Fruit fly (Drosophila melanogaster) whole organism, pupa: Measurements from ENCODE around the gene CG32572.
A peak's percentile ranks its signal among the peaks of the same experiment; 100 is the strongest.

Experiments used
- CG10348 ChIP-seq: fragments of 200-800 bp; sonication (Bioruptor generic); IDR thresholded peaks from 2 replicates; pipeline ENCODE4 v1.3.6; 2022; ENCODE audit warnings: missing biosample characterization, missing genetic modification characterization
- CG12605 ChIP-seq: fragments of 200-800 bp; sonication (Bioruptor generic); IDR thresholded peaks from 2 replicates; pipeline ENCODE4 v1.3.6; 2022; ENCODE audit warnings: missing biosample characterization, missing genetic modification characterization
- CG13204 ChIP-seq: fragments of 200-800 bp; sonication (Bioruptor generic); optimal IDR thresholded peaks from 2 replicates; lab custom pipeline; 2018; ENCODE audit warnings: missing biosample characterization, mild to moderate bottlenecking, missing genetic modification characterization, moderate library complexity
- CG14655 ChIP-seq: fragments of 200-800 bp; sonication (Bioruptor generic); optimal IDR thresholded peaks from 3 replicates; lab custom pipeline; 2017; ENCODE audit warnings: mild to moderate bottlenecking, missing biosample characterization, missing genetic modification reagents, missing genetic modification characterization
- CG15710 ChIP-seq: fragments of 200-800 bp; sonication (Bioruptor generic); optimal IDR thresholded peaks from 2 replicates; lab custom pipeline; 2018; ENCODE audit warnings: missing biosample characterization, mild to moderate bottlenecking, missing genetic modification characterization, moderate library complexity
- CG17806 ChIP-seq: fragments of 200-800 bp; sonication (Bioruptor generic); optimal IDR thresholded peaks from 2 replicates; lab custom pipeline; 2018; ENCODE audit warnings: missing biosample characterization, mild to moderate bottlenecking, missing genetic modification characterization, moderate library complexity
- CG32121 ChIP-seq: fragments of 200-800 bp; sonication (Bioruptor generic); IDR thresholded peaks from 2 replicates; pipeline ENCODE4 v1.3.6; 2022; ENCODE audit warnings: missing biosample characterization, missing genetic modification characterization
- CG34367 ChIP-seq: fragments of 200-800 bp; sonication (Bioruptor generic); optimal IDR thresholded peaks from 2 replicates; lab custom pipeline; 2018; ENCODE audit warnings: missing biosample characterization, mild to moderate bottlenecking, missing genetic modification characterization
- CG4496 ChIP-seq: fragments of 200-800 bp; sonication (Bioruptor generic); IDR thresholded peaks from 3 replicates; pipeline ENCODE4 v1.3.6; 2022; ENCODE audit warnings: missing biosample characterization, missing genetic modification characterization
- CG8159 ChIP-seq: fragments of 200-800 bp; sonication (Bioruptor generic); optimal IDR thresholded peaks from 3 replicates; lab custom pipeline; 2018; ENCODE audit warnings: missing biosample characterization, mild to moderate bottlenecking, missing genetic modification characterization, moderate library complexity
- CG8301 ChIP-seq: fragments of 200-800 bp; sonication (Bioruptor generic); optimal IDR thresholded peaks from 2 replicates; lab custom pipeline; 2018; ENCODE audit warnings: missing biosample characterization, mild to moderate bottlenecking, missing genetic modification characterization
- CG9948 ChIP-seq: fragments of 200-800 bp; sonication (Bioruptor generic); optimal IDR thresholded peaks from 2 replicates; lab custom pipeline; 2018; ENCODE audit warnings: missing biosample characterization, mild to moderate bottlenecking, missing genetic modification characterization, moderate library complexity
- D1 ChIP-seq: fragments of 200-800 bp; sonication (Bioruptor generic); optimal IDR thresholded peaks from 2 replicates; lab custom pipeline; 2018; ENCODE audit warnings: missing biosample characterization, mild to moderate bottlenecking, missing genetic modification characterization, moderate library complexity
- EcR ChIP-seq: fragments of 200-800 bp; sonication (Bioruptor generic); optimal IDR thresholded peaks from 3 replicates; lab custom pipeline; 2019; ENCODE audit warnings: missing biosample characterization, missing genetic modification characterization, mild to moderate bottlenecking, moderate library complexity, missing genetic modification reagents
- Ets98B ChIP-seq: fragments of 200-800 bp; sonication (Bioruptor generic); IDR thresholded peaks from 2 replicates; pipeline ENCODE4 v1.3.6; 2022; ENCODE audit warnings: missing biosample characterization, missing genetic modification characterization
- Pif1A ChIP-seq: fragments of 200-800 bp; sonication (Bioruptor generic); optimal IDR thresholded peaks from 3 replicates; lab custom pipeline; 2016; ENCODE audit warnings: missing biosample characterization, missing genetic modification characterization
- Pif1B ChIP-seq: fragments of 200-800 bp; sonication (Bioruptor generic); optimal IDR thresholded peaks from 3 replicates; lab custom pipeline; 2016; ENCODE audit warnings: missing biosample characterization, missing genetic modification characterization
- Snoo ChIP-seq: fragments of 200-800 bp; sonication (Bioruptor generic); optimal IDR thresholded peaks from 3 replicates; lab custom pipeline; 2017; ENCODE audit warnings: missing biosample characterization, mild to moderate bottlenecking, missing genetic modification characterization, inconsistent platforms
- fd96Ca ChIP-seq: fragments of 200-800 bp; sonication (Bioruptor generic); IDR thresholded peaks from 3 replicates; pipeline ENCODE4 v1.3.6; 2022; ENCODE audit warnings: missing biosample characterization, missing genetic modification characterization
- gl ChIP-seq: fragments of 200-800 bp; sonication (Bioruptor generic); optimal IDR thresholded peaks from 2 replicates; lab custom pipeline; 2018; ENCODE audit warnings: missing biosample characterization, mild to moderate bottlenecking, missing genetic modification characterization
- rn ChIP-seq: fragments of 200-800 bp; sonication (Bioruptor generic); IDR thresholded peaks from 2 replicates; pipeline ENCODE4 v1.3.6; 2022; ENCODE audit warnings: missing biosample characterization, missing genetic modification characterization

Gene CG32572

DNA sequence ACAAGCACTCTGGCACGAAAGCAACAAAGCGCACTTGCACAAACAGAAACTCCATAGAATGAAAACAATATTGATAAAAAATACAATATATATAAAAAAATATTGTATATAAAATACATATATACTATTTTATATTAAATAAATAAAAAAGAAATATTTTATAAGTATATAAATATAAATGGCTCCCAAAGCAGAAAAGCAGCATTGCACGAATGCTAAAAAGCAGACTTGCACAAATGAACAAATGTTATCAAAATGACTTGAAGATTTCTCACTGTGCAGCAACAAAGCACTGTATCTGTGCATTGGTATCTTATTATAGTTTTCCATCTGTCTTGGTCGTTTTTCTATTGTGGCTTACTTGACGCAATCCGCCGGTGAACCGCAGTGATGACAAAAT is 47.8 kb downstream of the CG32572 start:
- TF ChIP-seq CG8301 (no peak), CG14655 (peak; percentile 27)

DNA sequence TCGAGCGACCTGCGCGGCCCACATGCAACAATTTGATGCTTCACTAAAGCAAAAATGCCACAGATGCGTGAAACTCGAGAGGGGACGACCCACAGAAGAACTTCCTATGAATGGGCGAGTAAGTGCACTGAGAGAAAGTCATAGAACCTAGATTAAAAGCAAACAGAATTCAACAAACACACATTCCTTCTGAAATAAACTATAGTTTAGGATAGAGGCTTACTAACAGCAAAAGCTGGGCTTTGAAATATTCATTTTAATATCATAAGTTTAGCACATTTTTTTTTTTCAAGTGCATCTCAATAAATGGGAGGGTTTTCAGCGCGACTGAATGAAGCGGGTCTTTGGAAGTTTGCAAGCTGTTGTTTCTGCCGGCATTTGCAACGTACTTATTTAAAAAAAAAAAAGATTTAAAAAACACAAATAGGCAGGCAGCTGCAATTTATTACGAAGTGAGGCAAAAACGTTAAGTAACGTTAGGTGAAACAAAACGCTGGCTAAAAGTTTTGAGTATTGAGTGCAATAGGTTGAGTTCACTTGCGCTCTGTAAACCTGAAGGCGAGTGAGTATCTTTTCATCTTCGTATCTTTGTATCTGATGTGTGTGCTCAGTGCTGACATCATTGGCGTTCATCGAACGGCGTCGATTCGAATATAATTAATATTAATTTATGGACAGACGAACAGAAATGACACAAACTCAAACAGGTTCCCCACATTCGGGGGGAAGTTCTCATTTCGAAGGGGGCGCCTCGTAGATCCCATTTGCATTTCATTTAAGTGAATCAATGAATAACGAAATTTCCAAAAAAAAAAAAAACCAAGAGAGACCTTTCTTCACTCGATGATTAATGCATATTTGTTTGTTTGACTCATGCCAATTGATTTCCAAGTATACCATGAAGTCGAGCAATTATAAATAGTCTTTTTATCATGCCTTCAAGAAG is 52.2 kb downstream of the CG32572 start:
- TF ChIP-seq CG12605 (GFP tag; lab: Robert Waterston, UW) (peak; percentile 68; the same call in 1 of the 2 replicates), Pif1B (GFP tag; lab: Kevin White, UChicago) (peak; percentile 75), Snoo (peak; percentile 32), EcR (GFP tag; lab: Kevin White, UChicago) (no peak), CG4496 (peak; percentile 89), gl (tag; lab: Kevin White, UChicago) (no peak), CG32121 (peak; percentile 57), CG17806 (tag; lab: Kevin White, UChicago) (peak; percentile 70), CG10348 (GFP tag; lab: Robert Waterston, UW) (no peak), CG9948 (no peak), fd96Ca (GFP tag; lab: Robert Waterston, UW) (peak; percentile 84), D1 (tag; lab: Kevin White, UChicago) (no peak), CG8159 (peak; percentile 68), Ets98B (GFP tag; lab: Robert Waterston, UW) (peak; percentile 77), rn (GFP tag; lab: Robert Waterston, UW) (peak; percentile 36; the same call in 1 of the 2 replicates), Pif1A (GFP tag; lab: Kevin White, UChicago) (peak; percentile 67), CG34367 (tag; lab: Kevin White, UChicago) (peak; percentile 22), CG15710 (tag; lab: Kevin White, UChicago) (peak; percentile 37), CG8301 (peak; percentile 58), CG14655 (peak; percentile 66), CG13204 (GFP tag; lab: Kevin White, UChicago) (no peak)
- TF ChIP-seq, all 21 proteins: peak for 15

DNA sequence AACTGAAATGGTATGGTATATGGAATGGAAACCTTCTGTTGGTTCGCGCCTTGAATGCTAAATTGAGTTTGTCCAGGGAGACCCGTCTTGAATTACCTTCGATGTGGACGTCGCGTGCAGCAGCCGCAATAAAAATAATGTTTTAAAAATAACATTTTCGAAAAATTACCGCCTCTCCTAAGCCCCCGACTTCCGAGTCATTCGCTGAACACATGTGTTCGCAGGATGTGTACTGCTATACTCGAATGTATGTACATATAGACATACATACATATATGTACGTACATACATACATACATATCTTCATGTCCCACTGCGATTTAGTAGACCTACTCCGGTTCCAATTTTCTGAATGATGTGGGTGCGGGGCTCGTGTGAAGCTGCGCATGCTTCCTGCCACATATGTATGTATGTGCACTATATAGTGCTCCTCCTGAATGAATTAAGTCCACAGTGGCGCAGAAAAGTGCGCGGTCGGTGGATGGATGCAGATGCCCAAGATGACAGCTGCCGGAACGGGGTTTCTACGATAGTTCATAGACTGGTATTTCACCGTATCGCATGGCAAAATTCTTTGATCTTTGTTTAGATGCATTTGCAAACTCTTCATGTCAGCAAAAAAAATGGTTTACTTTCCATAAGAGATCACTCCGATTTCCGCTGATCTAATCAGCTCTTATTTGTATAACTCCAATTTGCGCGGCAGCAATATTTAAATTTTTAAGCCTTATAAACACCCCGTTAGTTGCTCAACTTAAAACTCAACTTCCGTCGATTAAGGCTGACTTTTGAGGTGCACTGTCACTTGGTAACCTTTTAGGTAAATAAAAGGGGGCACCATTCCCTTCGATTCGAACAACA is 53.4 kb downstream of the CG32572 start:
- no peak for TF ChIP-seq CG8301
- TF ChIP-seq CG10348 (GFP tag; lab: Robert Waterston, UW), result no peak
- no peak for TF ChIP-seq EcR (GFP tag; lab: Kevin White, UChicago)
- no peak for TF ChIP-seq fd96Ca (GFP tag; lab: Robert Waterston, UW)
- no peak for TF ChIP-seq Pif1B (GFP tag; lab: Kevin White, UChicago)
- TF ChIP-seq gl (tag; lab: Kevin White, UChicago), result no peak
- no peak for TF ChIP-seq CG17806 (tag; lab: Kevin White, UChicago)
- TF ChIP-seq D1 (tag; lab: Kevin White, UChicago), result no peak
- TF ChIP-seq Snoo, result no peak
- no peak for TF ChIP-seq Pif1A (GFP tag; lab: Kevin White, UChicago)
- no peak for TF ChIP-seq CG34367 (tag; lab: Kevin White, UChicago)
- TF ChIP-seq Ets98B (GFP tag; lab: Robert Waterston, UW), result no peak
- TF ChIP-seq CG15710 (tag; lab: Kevin White, UChicago), result no peak
- TF ChIP-seq rn (GFP tag; lab: Robert Waterston, UW), result no peak
- TF ChIP-seq CG13204 (GFP tag; lab: Kevin White, UChicago), result no peak
- no peak for TF ChIP-seq CG4496
- no peak for TF ChIP-seq CG14655
- no peak for TF ChIP-seq CG12605 (GFP tag; lab: Robert Waterston, UW)
- no peak for TF ChIP-seq CG8159
- TF ChIP-seq CG32121, result no peak

DNA sequence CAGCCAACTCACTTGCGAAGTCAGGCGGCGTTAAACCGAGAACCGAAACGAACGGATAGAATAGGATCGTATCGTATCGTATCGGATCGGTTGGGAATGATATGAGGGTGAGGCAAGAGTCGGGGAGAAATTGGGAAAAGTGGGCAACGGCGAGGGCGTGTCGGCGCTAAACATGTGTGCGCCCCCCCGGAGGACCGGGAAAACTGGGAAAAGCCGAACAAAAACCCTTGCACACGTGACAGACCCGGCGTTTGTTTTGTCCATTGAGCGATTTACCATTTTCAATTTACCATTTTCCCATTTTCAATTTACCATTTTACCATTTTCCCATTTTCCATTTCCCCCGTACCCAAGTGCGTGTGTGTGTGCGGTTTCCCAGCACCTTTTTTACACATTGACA is 54.1 kb downstream of the CG32572 start:
- TF ChIP-seq CG8159, result no peak
- no peak for TF ChIP-seq CG34367 (tag; lab: Kevin White, UChicago)
- no peak for TF ChIP-seq CG10348 (GFP tag; lab: Robert Waterston, UW)
- TF ChIP-seq CG8301, result no peak
- no peak for TF ChIP-seq CG32121
- no peak for TF ChIP-seq rn (GFP tag; lab: Robert Waterston, UW)
